Fruit fly (Drosophila melanogaster) whole organism, embryonic: Measurements from ENCODE around the gene dysc.

ENCODE experiments used
- Abd-B ChIP-seq: fragments of 200-800 bp; sonication (Bioruptor generic); optimal IDR thresholded peaks from 2 replicates; lab custom pipeline; 2018; ENCODE audit warnings: missing biosample characterization, mild to moderate bottlenecking, missing genetic modification characterization, moderate library complexity
- Antp ChIP-seq: fragments of 200-800 bp; sonication (Bioruptor generic); optimal IDR thresholded peaks from 3 replicates; lab custom pipeline; 2016; ENCODE audit warnings: missing biosample characterization, missing genetic modification characterization
- Bdp1 ChIP-seq: fragments of 200-800 bp; sonication (Bioruptor generic); optimal IDR thresholded peaks from 3 replicates; lab custom pipeline; 2016; ENCODE audit warnings: missing biosample characterization, missing genetic modification characterization
- CG10147 ChIP-seq: fragments of 200-800 bp; sonication (Bioruptor generic); optimal IDR thresholded peaks from 2 replicates; lab custom pipeline; 2019; ENCODE audit warnings: missing biosample characterization, mild to moderate bottlenecking, missing genetic modification characterization, moderate library complexity
- CG10274 ChIP-seq: fragments of 200-800 bp; sonication (Bioruptor generic); optimal IDR thresholded peaks from 3 replicates; lab custom pipeline; 2017; ENCODE audit warnings: missing biosample characterization, mild to moderate bottlenecking, missing genetic modification characterization
- CG10321 ChIP-seq: fragments of 200-800 bp; sonication (Bioruptor generic); IDR thresholded peaks from 2 replicates; pipeline ENCODE4 v1.3.6; 2022; ENCODE audit warnings: missing biosample characterization, missing genetic modification characterization
- CG10462 ChIP-seq: fragments of 200-800 bp; sonication (Bioruptor generic); optimal IDR thresholded peaks from 2 replicates; lab custom pipeline; 2016; ENCODE audit warnings: missing biosample characterization, missing genetic modification characterization
- CG12155 ChIP-seq: fragments of 200-800 bp; sonication (Bioruptor generic); optimal IDR thresholded peaks from 3 replicates; lab custom pipeline; 2016; ENCODE audit warnings: missing biosample characterization, missing genetic modification characterization
- CG16813 ChIP-seq: fragments of 200-800 bp; sonication (Bioruptor generic); IDR thresholded peaks from 3 replicates; pipeline ENCODE4 v1.3.6; 2022; ENCODE audit warnings: missing biosample characterization, missing genetic modification characterization; ENCODE audit not compliant: partially characterized antibody
- CG17328 ChIP-seq: fragments of 200-800 bp; sonication (Bioruptor generic); IDR thresholded peaks from 2 replicates; pipeline ENCODE4 v1.3.6; 2022; ENCODE audit warnings: missing biosample characterization, missing genetic modification characterization
- CG17361 ChIP-seq: fragments of 200-800 bp; sonication (Bioruptor generic); IDR thresholded peaks from 3 replicates; pipeline ENCODE4 v1.3.6; 2022; ENCODE audit warnings: missing biosample characterization, missing genetic modification characterization
- CG17802 ChIP-seq: fragments of 200-800 bp; sonication (Bioruptor generic); optimal IDR thresholded peaks from 2 replicates; lab custom pipeline; 2018; ENCODE audit warnings: missing biosample characterization, mild to moderate bottlenecking, missing genetic modification characterization, moderate library complexity
- CG17829 ChIP-seq: fragments of 200-800 bp; optimal IDR thresholded peaks from 2 replicates; lab custom pipeline; 2019; ENCODE audit warnings: missing biosample characterization, mild to moderate bottlenecking, missing genetic modification characterization, moderate library complexity
- CG31365 ChIP-seq: fragments of 200-800 bp; sonication (Bioruptor generic); optimal IDR thresholded peaks from 2 replicates; lab custom pipeline; 2018; ENCODE audit warnings: missing biosample characterization, mild to moderate bottlenecking, missing genetic modification characterization
- CG31441 ChIP-seq: fragments of 200-800 bp; sonication (Bioruptor generic); IDR thresholded peaks from 2 replicates; pipeline ENCODE4 v1.3.6; 2022; ENCODE audit warnings: missing biosample characterization, missing genetic modification characterization
- CG3163 ChIP-seq: fragments of 200-800 bp; sonication (Bioruptor generic); optimal IDR thresholded peaks from 3 replicates; lab custom pipeline; 2016; ENCODE audit warnings: missing biosample characterization, missing genetic modification characterization
- CG3838 ChIP-seq: fragments of 200-800 bp; sonication (Bioruptor generic); optimal IDR thresholded peaks from 3 replicates; lab custom pipeline; 2016; ENCODE audit warnings: missing biosample characterization, missing genetic modification characterization
- CG3847 ChIP-seq: fragments of 200-800 bp; sonication (Bioruptor generic); IDR thresholded peaks from 2 replicates; pipeline ENCODE4 v1.3.6; 2022; ENCODE audit warnings: missing biosample characterization, missing genetic modification characterization
- CG42726 ChIP-seq: fragments of 200-800 bp; sonication (Bioruptor generic); IDR thresholded peaks from 2 replicates; pipeline ENCODE4 v1.3.6; 2022; ENCODE audit warnings: missing biosample characterization, missing genetic modification characterization; ENCODE audit not compliant: partially characterized antibody
- CG5245 ChIP-seq: fragments of 200-800 bp; sonication (Bioruptor generic); optimal IDR thresholded peaks from 3 replicates; lab custom pipeline; 2016; ENCODE audit warnings: missing biosample characterization, missing genetic modification characterization
- CG5953 ChIP-seq: fragments of 200-800 bp; sonication (Bioruptor generic); IDR thresholded peaks from 2 replicates; pipeline ENCODE4 v1.3.6; 2022; ENCODE audit warnings: missing biosample characterization, missing genetic modification characterization
- CG6813 ChIP-seq: fragments of 200-800 bp; sonication (Bioruptor generic); optimal IDR thresholded peaks from 2 replicates; lab custom pipeline; 2017; ENCODE audit warnings: missing biosample characterization, missing genetic modification characterization, mild to moderate bottlenecking, moderate library complexity, missing genetic modification reagents
- CG7372 ChIP-seq: fragments of 200-800 bp; sonication (Bioruptor generic); IDR thresholded peaks from 2 replicates; pipeline ENCODE4 v1.3.6; 2022; ENCODE audit warnings: missing biosample characterization, missing genetic modification characterization
- D19A ChIP-seq: fragments of 200-800 bp; optimal IDR thresholded peaks from 3 replicates; lab custom pipeline; 2019; ENCODE audit warnings: missing biosample characterization, mild to moderate bottlenecking, missing genetic modification characterization, moderate library complexity
- Dp ChIP-seq: fragments of 200-800 bp; sonication (Bioruptor generic); optimal IDR thresholded peaks from 2 replicates; lab custom pipeline; 2018; ENCODE audit warnings: missing biosample characterization, mild to moderate bottlenecking, missing genetic modification characterization, moderate library complexity
- HHEX ChIP-seq: fragments of 200-800 bp; sonication (Bioruptor generic); optimal IDR thresholded peaks from 3 replicates; lab custom pipeline; 2017; ENCODE audit warnings: missing biosample characterization, mild to moderate bottlenecking, missing genetic modification characterization, missing genetic modification reagents
- HLHmδ ChIP-seq: fragments of 200-800 bp; sonication (Bioruptor generic); optimal IDR thresholded peaks from 2 replicates; lab custom pipeline; 2018; ENCODE audit warnings: missing biosample characterization, mild to moderate bottlenecking, missing genetic modification characterization, moderate library complexity
- Hr51 ChIP-seq, 2 experiments: fragments of 200-800 bp; sonication (Bioruptor generic); optimal IDR thresholded peaks; 2 replicates in 1 of 2; 3 replicates in 1 of 2; lab custom pipeline; 2016 to 2018; ENCODE audit warnings: missing biosample characterization in 2 of 2, missing genetic modification characterization in 2 of 2, mild to moderate bottlenecking in 1 of 2, moderate library complexity in 1 of 2
- MBD-R2 ChIP-seq: fragments of 200-800 bp; sonication (Bioruptor generic); IDR thresholded peaks from 2 replicates; pipeline ENCODE4 v1.3.6; 2022; ENCODE audit warnings: missing biosample characterization, missing genetic modification characterization
- Med ChIP-seq: fragments of 200-800 bp; sonication (Bioruptor generic); peaks from one replicate; lab custom pipeline; 2016; ENCODE audit warnings: missing biosample characterization, missing genetic modification characterization, mild to moderate bottlenecking, inconsistent platforms, moderate library complexity
- Myb ChIP-seq: fragments of 200-800 bp; sonication (Bioruptor generic); optimal IDR thresholded peaks from 2 replicates; lab custom pipeline; 2016; ENCODE audit warnings: missing biosample characterization, missing genetic modification characterization
- NC2β ChIP-seq: fragments of 200-800 bp; sonication (Bioruptor generic); optimal IDR thresholded peaks from 2 replicates; lab custom pipeline; 2016; ENCODE audit warnings: missing biosample characterization, missing genetic modification characterization
- ato ChIP-seq: fragments of 200-800 bp; sonication (Bioruptor generic); IDR thresholded peaks from 2 replicates; pipeline ENCODE4 v1.3.6; 2022; ENCODE audit warnings: missing biosample characterization, missing genetic modification characterization; ENCODE audit not compliant: partially characterized antibody
- danr ChIP-seq: fragments of 200-800 bp; sonication (Bioruptor generic); IDR thresholded peaks from 2 replicates; pipeline ENCODE4 v1.3.6; 2022; ENCODE audit warnings: missing biosample characterization, missing genetic modification characterization
- gem ChIP-seq: fragments of 200-800 bp; sonication (Bioruptor generic); optimal IDR thresholded peaks from 2 replicates; lab custom pipeline; 2019; ENCODE audit warnings: missing biosample characterization, mild to moderate bottlenecking, missing genetic modification characterization, moderate library complexity
- gt ChIP-seq: fragments of 200-800 bp; sonication (Bioruptor generic); IDR thresholded peaks from 2 replicates; pipeline ENCODE4 v1.3.6; 2022; ENCODE audit warnings: missing biosample characterization, missing genetic modification characterization
- kay ChIP-seq: fragments of 200-800 bp; sonication (Bioruptor generic); optimal IDR thresholded peaks from 2 replicates; lab custom pipeline; 2016; ENCODE audit warnings: missing biosample characterization, missing genetic modification characterization
- lola ChIP-seq, 3 experiments: fragments of >200 bp in 2 of 3; fragments of 200-800 bp in 1 of 3; sonication (Bioruptor generic) in 1 of 3; optimal IDR thresholded peaks; 2 replicates each; lab custom pipeline; 2017 to 2019; ENCODE audit warnings: missing biosample characterization in 3 of 3, missing genetic modification characterization in 3 of 3, mild to moderate bottlenecking in 1 of 3, moderate library complexity in 1 of 3
- lov ChIP-seq, 2 experiments: fragments of 200-800 bp in 1 of 2; fragments of >200 bp in 1 of 2; sonication (Bioruptor generic) in 1 of 2; IDR thresholded peaks in 1 of 2; optimal IDR thresholded peaks in 1 of 2; 2 replicates in 1 of 2; 3 replicates in 1 of 2; pipeline versions ENCODE4 v1.3.6 to Lab custom; 2017 to 2022; ENCODE audit warnings: missing biosample characterization in 1 of 2, missing genetic modification characterization in 1 of 2
- luna ChIP-seq: fragments of 200-800 bp; sonication (Bioruptor generic); optimal IDR thresholded peaks from 2 replicates; lab custom pipeline; 2016; ENCODE audit warnings: missing biosample characterization, missing genetic modification characterization
- mirr ChIP-seq: fragments of 200-800 bp; sonication (Bioruptor generic); optimal IDR thresholded peaks from 3 replicates; lab custom pipeline; 2018; ENCODE audit warnings: missing biosample characterization, mild to moderate bottlenecking, missing genetic modification characterization
- nau ChIP-seq: fragments of 200-800 bp; sonication (Bioruptor generic); optimal IDR thresholded peaks from 3 replicates; lab custom pipeline; 2017; ENCODE audit warnings: missing biosample characterization, mild to moderate bottlenecking, missing genetic modification characterization, missing genetic modification reagents
- pzg ChIP-seq: fragments of 200-800 bp; sonication (Bioruptor generic); optimal IDR thresholded peaks from 3 replicates; lab custom pipeline; 2018; ENCODE audit warnings: missing biosample characterization, mild to moderate bottlenecking, missing genetic modification characterization, moderate library complexity
- ranshi ChIP-seq: fragments of 200-800 bp; sonication (Bioruptor generic); IDR thresholded peaks from 2 replicates; pipeline ENCODE4 v1.3.6; 2022; ENCODE audit warnings: missing biosample characterization, missing genetic modification characterization
- rib ChIP-seq: fragments of 200-800 bp; sonication (Bioruptor generic); IDR thresholded peaks from 2 replicates; pipeline ENCODE4 v1.3.6; 2022; ENCODE audit warnings: missing biosample characterization, missing genetic modification characterization
- shn ChIP-seq: fragments of 200-800 bp; sonication (Bioruptor generic); optimal IDR thresholded peaks from 3 replicates; lab custom pipeline; 2016; ENCODE audit warnings: missing biosample characterization, missing genetic modification characterization
- sna ChIP-seq: fragments of 200-800 bp; sonication (Bioruptor generic); IDR thresholded peaks from 2 replicates; pipeline ENCODE4 v1.3.6; 2022; ENCODE audit warnings: missing biosample characterization, missing genetic modification characterization; ENCODE audit not compliant: partially characterized antibody
- sqz ChIP-seq: fragments of 200-800 bp; sonication (Bioruptor generic); optimal IDR thresholded peaks from 3 replicates; lab custom pipeline; 2018; ENCODE audit warnings: missing biosample characterization, mild to moderate bottlenecking, missing genetic modification characterization
- tio ChIP-seq: fragments of 200-800 bp; sonication (Bioruptor generic); optimal IDR thresholded peaks from 2 replicates; lab custom pipeline; 2017; ENCODE audit warnings: missing biosample characterization, missing genetic modification characterization, inconsistent platforms
- unpg ChIP-seq: fragments of 200-800 bp; sonication (Bioruptor generic); optimal IDR thresholded peaks from 3 replicates; lab custom pipeline; 2018; ENCODE audit warnings: missing biosample characterization, mild to moderate bottlenecking, missing genetic modification characterization, moderate library complexity
- vnd ChIP-seq: fragments of 200-800 bp; sonication (Bioruptor generic); IDR thresholded peaks from 3 replicates; pipeline ENCODE4 v1.3.6; 2022; ENCODE audit warnings: missing biosample characterization, missing genetic modification characterization; ENCODE audit not compliant: partially characterized antibody

dysc gene

dm6 chr3L:13912777-13913176 is 9.7 kb upstream of the dysc start (continued):
- TF ChIP-seq CG3838 (GFP tag; lab: Kevin White, UChicago) (no peak), MBD-R2 (GFP tag; lab: Robert Waterston, UW) (no peak), mirr (peak; percentile 62), pzg (GFP tag; lab: Kevin White, UChicago) (no peak), CG16813 (GFP tag; lab: Robert Waterston, UW) (no peak), CG5953 (GFP tag; lab: Robert Waterston, UW) (no peak), gem (peak; percentile 25), vnd (GFP tag; lab: Robert Waterston, UW) (no peak), rib (GFP tag; lab: Robert Waterston, UW) (peak; percentile 84), CG12155 (GFP tag; lab: Kevin White, UChicago) (no peak), CG17361 (no peak), HLHmδ (no peak), nau (GFP tag; lab: Kevin White, UChicago) (peak; percentile 18), kay (GFP tag; lab: Kevin White, UChicago) (no peak), unpg (GFP tag; lab: Kevin White, UChicago) (no peak), NC2β (GFP tag; lab: Kevin White, UChicago) (no peak), Med (peak; percentile 66), danr (GFP tag; lab: Robert Waterston, UW) (no peak), ato (GFP tag; lab: Robert Waterston, UW) (no peak), CG17829 (tag; lab: Kevin White, UChicago) (no peak), luna (GFP tag; lab: Kevin White, UChicago) (no peak), Bdp1 (GFP tag; lab: Kevin White, UChicago) (peak; percentile 7), Myb (GFP tag; lab: Kevin White, UChicago) (no peak), Antp (GFP tag; lab: Kevin White, UChicago) (no peak), CG6813 (GFP tag; lab: Kevin White, UChicago) (peak; percentile 37), CG7372 (GFP tag; lab: Robert Waterston, UW) (no peak), CG31365 (no peak), CG10147 (no peak), Abd-B (GFP tag; lab: Kevin White, UChicago) (no peak), CG10462 (GFP tag; lab: Kevin White, UChicago) (no peak), HHEX (GFP tag; lab: Kevin White, UChicago) (peak; percentile 58), CG17802 (tag; lab: Kevin White, UChicago) (no peak), Dp (GFP tag; lab: Kevin White, UChicago) (no peak), CG31441 (GFP tag; lab: Robert Waterston, UW) (no peak), D19A (no peak), CG10321 (GFP tag; lab: Robert Waterston, UW) (no peak), lov (optimal IDR thresholded peaks at IDR 0.05; lab: Kevin White, UChicago) (no peak), lov (GFP tag; IDR thresholded peaks at IDR 0.05; lab: Robert Waterston, UW) (no peak), CG5245 (GFP tag; lab: Kevin White, UChicago) (no peak), CG10274 (no peak), CG42726 (GFP tag; lab: Robert Waterston, UW) (no peak), sna (no peak), lola (GFP tag; optimal IDR thresholded peaks at IDR 0.05; lab: Kevin White, UChicago) (no peak), CG3163 (GFP tag; lab: Kevin White, UChicago) (no peak), shn (GFP tag; lab: Kevin White, UChicago) (no peak), sqz (GFP tag; lab: Kevin White, UChicago) (no peak), gt (GFP tag; lab: Robert Waterston, UW) (no peak), ranshi (no peak), tio (GFP tag; lab: Kevin White, UChicago) (no peak), CG3847 (GFP tag; lab: Robert Waterston, UW) (no peak), CG17328 (GFP tag; lab: Robert Waterston, UW) (no peak), Hr51 (GFP tag; optimal IDR thresholded peaks at IDR 0.05; lab: Kevin White, UChicago) (no peak)
